Worm (Caenorhabditis elegans) whole organism, early embryonic: ENCODE data around the gene pak-2.

Experiments
- B0310.2 ChIP-seq: sonication (generic microtip); optimal IDR thresholded peaks from 2 replicates; lab custom pipeline; 2016; ENCODE audit warnings: mild to moderate bottlenecking, missing genetic modification characterization, missing compliant biosample characterization
- aly-1 ChIP-seq: sonication (generic microtip); optimal IDR thresholded peaks from 2 replicates; lab custom pipeline; 2016; ENCODE audit warnings: missing genetic modification characterization, missing compliant biosample characterization
- ama-1 ChIP-seq: fragments of 150-350 bp; optimal IDR thresholded peaks from 2 replicates; lab custom pipeline; 2014
- ceh-13 ChIP-seq: fragments of 200-800 bp; sonication (Bioruptor generic); optimal IDR thresholded peaks from 2 replicates; lab custom pipeline; 2018; ENCODE audit warnings: mild to moderate bottlenecking, missing genetic modification characterization, missing compliant biosample characterization
- ceh-36 ChIP-seq: sonication (generic microtip); optimal IDR thresholded peaks from 2 replicates; lab custom pipeline; 2016; ENCODE audit warnings: missing genetic modification characterization, inconsistent platforms, missing compliant biosample characterization
- ets-7 ChIP-seq: sonication (generic microtip); optimal IDR thresholded peaks from 2 replicates; lab custom pipeline; 2016; ENCODE audit warnings: missing genotype, missing genetic modification characterization, missing compliant biosample characterization
- flt-1 ChIP-seq: fragments of 200-800 bp; sonication (Bioruptor generic); IDR thresholded peaks from 2 replicates; pipeline ENCODE4 v1.3.6; 2022; ENCODE audit warnings: missing genetic modification characterization, missing compliant biosample characterization
- hmg-4 ChIP-seq: fragments of 200-800 bp; sonication (Bioruptor generic); optimal IDR thresholded peaks from 2 replicates; lab custom pipeline; 2018; ENCODE audit warnings: mild to moderate bottlenecking, missing genetic modification characterization, missing compliant biosample characterization
- hnd-1 ChIP-seq: sonication (generic microtip); optimal IDR thresholded peaks from 2 replicates; lab custom pipeline; 2016; ENCODE audit warnings: missing genetic modification characterization, missing compliant biosample characterization
- scrt-1 ChIP-seq: fragments of 200-800 bp; sonication (Bioruptor generic); IDR thresholded peaks from 2 replicates; pipeline ENCODE4 v1.3.6; 2022; ENCODE audit warnings: missing genetic modification characterization, missing compliant biosample characterization
- sea-1 ChIP-seq: fragments of 200-800 bp; sonication (Bioruptor generic); conservative IDR thresholded peaks from 2 replicates; pipeline ENCODE4 v1.3.6; 2022; ENCODE audit warnings: missing genetic modification characterization, missing compliant biosample characterization
- tbx-37 ChIP-seq: fragments of 200-800 bp; sonication (Bioruptor generic); conservative IDR thresholded peaks from 2 replicates; pipeline ENCODE4 v1.3.6; 2022; ENCODE audit warnings: missing genetic modification reagents, missing genetic modification characterization, missing compliant biosample characterization
- tra-4 ChIP-seq: sonication (generic microtip); optimal IDR thresholded peaks from 2 replicates; lab custom pipeline; 2017; ENCODE audit warnings: missing genetic modification characterization, missing compliant biosample characterization

ce11 chrV:11010768-11011167, 28.5 kb downstream of the pak-2 start:
- TF ChIP-seq flt-1 (GFP tag; lab: Robert Waterston, UW) (no peak), ama-1 (lab: Kevin White, UChicago) (no peak), scrt-1 (GFP tag; lab: Robert Waterston, UW) (no peak), aly-1 (tag; lab: Kevin White, UChicago) (no peak), B0310.2 (no peak), tra-4 (no peak), hnd-1 (tag; lab: Kevin White, UChicago) (no peak), ets-7 (tag; lab: Kevin White, UChicago) (no peak), ceh-13 (GFP tag; lab: Kevin White, UChicago) (no peak), sea-1 (GFP tag; lab: Robert Waterston, UW) (no peak), ceh-36 (tag; lab: Kevin White, UChicago) (no peak), hmg-4 (GFP tag; lab: Kevin White, UChicago) (no peak), tbx-37 (GFP tag; lab: Robert Waterston, UW) (no peak)
